Worm (Caenorhabditis elegans): Measurements from ENCODE around the gene kvs-5.

ce11 chrIV:740674-741073, 4.1 kb downstream of the kvs-5 start:
- no peak for TF ChIP-seq pqm-1 (tag; optimal IDR thresholded peaks at IDR 0.05)
- no peak for TF ChIP-seq ztf-4 (tag; optimal IDR thresholded peaks at IDR 0.05)
- no peak for TF ChIP-seq efl-3 (GFP tag; optimal IDR thresholded peaks at IDR 0.05)
- TF ChIP-seq ceh-82 (tag; optimal IDR thresholded peaks at IDR 0.05) = no peak
- TF ChIP-seq mep-1 (tag; optimal IDR thresholded peaks at IDR 0.05) = no peak
- TF ChIP-seq blmp-1 (tag; optimal IDR thresholded peaks at IDR 0.05) = no peak
